Fruit fly (Drosophila melanogaster) whole organism, embryonic: ENCODE data around the gene Fancd2.

Experiments
- Atf3 ChIP-seq: fragments of 200-800 bp; sonication (Bioruptor generic); optimal IDR thresholded peaks from 3 replicates; lab custom pipeline; 2016; ENCODE audit warnings: missing biosample characterization, missing genetic modification characterization
- Awh ChIP-seq: fragments of 200-800 bp; sonication (Bioruptor generic); IDR thresholded peaks from 2 replicates; pipeline ENCODE4, ENCODE4 v1.3.6; 2022; ENCODE audit warnings: missing biosample characterization, missing genetic modification characterization
- CG12104 ChIP-seq: fragments of 200-800 bp; sonication (Bioruptor generic); optimal IDR thresholded peaks from 3 replicates; lab custom pipeline; 2016; ENCODE audit warnings: missing biosample characterization, missing genetic modification characterization
- CG12391 ChIP-seq: fragments of 200-800 bp; sonication (Bioruptor generic); optimal IDR thresholded peaks from 3 replicates; lab custom pipeline; 2018; ENCODE audit warnings: missing biosample characterization, mild to moderate bottlenecking, missing genetic modification characterization, moderate library complexity
- CG13775 ChIP-seq: fragments of 200-800 bp; sonication (Bioruptor generic); optimal IDR thresholded peaks from 3 replicates; lab custom pipeline; 2017; ENCODE audit warnings: missing biosample characterization, mild to moderate bottlenecking, missing genetic modification characterization
- CG14710 ChIP-seq: fragments of 200-800 bp; sonication (Bioruptor generic); optimal IDR thresholded peaks from 3 replicates; lab custom pipeline; 2019; ENCODE audit warnings: missing biosample characterization, mild to moderate bottlenecking, missing genetic modification characterization, moderate library complexity
- CG15269 ChIP-seq: fragments of 200-800 bp; sonication (Bioruptor generic); optimal IDR thresholded peaks from 2 replicates; lab custom pipeline; 2018; ENCODE audit warnings: missing biosample characterization, mild to moderate bottlenecking, missing genetic modification characterization, moderate library complexity
- CG18011 ChIP-seq: fragments of 200-800 bp; sonication (Bioruptor generic); optimal IDR thresholded peaks from 2 replicates; lab custom pipeline; 2017; ENCODE audit warnings: missing biosample characterization, missing genetic modification characterization, mild to moderate bottlenecking, moderate library complexity, missing genotype
- CG18599 ChIP-seq: fragments of 200-800 bp; sonication (Bioruptor generic); optimal IDR thresholded peaks from 3 replicates; lab custom pipeline; 2017; ENCODE audit warnings: missing biosample characterization, missing genetic modification characterization, mild to moderate bottlenecking, moderate library complexity, missing genetic modification reagents
- CG31365 ChIP-seq: fragments of 200-800 bp; sonication (Bioruptor generic); optimal IDR thresholded peaks from 2 replicates; lab custom pipeline; 2018; ENCODE audit warnings: missing biosample characterization, mild to moderate bottlenecking, missing genetic modification characterization
- CG4617 ChIP-seq: fragments of 200-800 bp; sonication (Bioruptor generic); optimal IDR thresholded peaks from 3 replicates; lab custom pipeline; 2016; ENCODE audit warnings: missing biosample characterization, missing genetic modification characterization, borderline replicate concordance
- CG6254 ChIP-seq: fragments of 200-800 bp; sonication (Bioruptor generic); optimal IDR thresholded peaks from 3 replicates; lab custom pipeline; 2017; ENCODE audit warnings: mild to moderate bottlenecking, missing biosample characterization, missing genetic modification reagents, missing genetic modification characterization
- CG7786 ChIP-seq: fragments of 200-800 bp; sonication (Bioruptor generic); optimal IDR thresholded peaks from 2 replicates; lab custom pipeline; 2016; ENCODE audit warnings: missing biosample characterization, missing genetic modification characterization
- CG8290 ChIP-seq, 3 experiments: fragments of 200-800 bp; sonication (Bioruptor generic); optimal IDR thresholded peaks; 2 replicates each; lab custom pipeline; 2016 to 2019; ENCODE audit warnings: missing biosample characterization in 3 of 3, missing genetic modification characterization in 3 of 3, mild to moderate bottlenecking in 2 of 3, moderate library complexity in 1 of 3
- D ChIP-seq, 2 experiments: fragments of 200-800 bp in 1 of 2; fragments of >200 bp in 1 of 2; sonication (Bioruptor generic) in 1 of 2; optimal IDR thresholded peaks; 2 replicates in 1 of 2; 3 replicates in 1 of 2; lab custom pipeline; 2017; ENCODE audit warnings: mild to moderate bottlenecking in 1 of 2, missing biosample characterization in 1 of 2, missing genetic modification characterization in 1 of 2, missing genetic modification reagents in 1 of 2
- Dbx ChIP-seq: fragments of 200-800 bp; sonication (Bioruptor generic); IDR thresholded peaks from 3 replicates; pipeline ENCODE4 v1.3.6; 2022; ENCODE audit warnings: missing biosample characterization, missing genetic modification characterization
- HLH54F ChIP-seq: fragments of 200-800 bp; sonication (Bioruptor generic); optimal IDR thresholded peaks from 3 replicates; lab custom pipeline; 2016; ENCODE audit warnings: missing biosample characterization, missing genetic modification characterization
- MESR4 ChIP-seq: fragments of 200-800 bp; sonication (Bioruptor generic); optimal IDR thresholded peaks from 2 replicates; lab custom pipeline; 2018; ENCODE audit warnings: missing biosample characterization, mild to moderate bottlenecking, missing genetic modification characterization, moderate library complexity
- MTF-1 ChIP-seq: fragments of 200-800 bp; sonication (Bioruptor generic); optimal IDR thresholded peaks from 2 replicates; lab custom pipeline; 2018; ENCODE audit warnings: missing biosample characterization, mild to moderate bottlenecking, missing genetic modification characterization, borderline replicate concordance
- Myb ChIP-seq: fragments of 200-800 bp; sonication (Bioruptor generic); optimal IDR thresholded peaks from 2 replicates; lab custom pipeline; 2016; ENCODE audit warnings: missing biosample characterization, missing genetic modification characterization
- Nf-YC ChIP-seq: fragments of 200-800 bp; optimal IDR thresholded peaks from 3 replicates; lab custom pipeline; 2019; ENCODE audit warnings: missing biosample characterization, mild to moderate bottlenecking, missing genetic modification characterization, moderate library complexity
- PHDP ChIP-seq: fragments of 200-800 bp; sonication (Bioruptor generic); optimal IDR thresholded peaks from 3 replicates; lab custom pipeline; 2018; ENCODE audit warnings: missing biosample characterization, mild to moderate bottlenecking, missing genetic modification characterization, moderate library complexity
- Pdp1 ChIP-seq, 2 experiments: fragments of 200-800 bp; sonication (Bioruptor generic); optimal IDR thresholded peaks; 3 replicates each; lab custom pipeline; 2016; ENCODE audit warnings: missing biosample characterization in 2 of 2, missing genetic modification characterization in 2 of 2, mild to moderate bottlenecking in 1 of 2, moderate library complexity in 1 of 2
- Rfx ChIP-seq: fragments of 200-800 bp; sonication (Bioruptor generic); IDR thresholded peaks from 2 replicates; pipeline ENCODE4 v1.3.6; 2022; ENCODE audit warnings: missing biosample characterization, missing genetic modification characterization
- Scr ChIP-seq: fragments of 200-800 bp; sonication (Bioruptor generic); IDR thresholded peaks from 2 replicates; pipeline ENCODE4 v1.3.6; 2022; ENCODE audit warnings: missing biosample characterization, missing genetic modification characterization; ENCODE audit not compliant: partially characterized antibody
- Sry-δ ChIP-seq: fragments of 200-800 bp; sonication (Bioruptor generic); optimal IDR thresholded peaks from 2 replicates; lab custom pipeline; 2016; ENCODE audit warnings: missing biosample characterization, missing genetic modification characterization
- Trl ChIP-seq, 3 experiments: fragments of >200 bp in 2 of 3; fragments of 200-800 bp in 1 of 3; sonication (Bioruptor generic) in 1 of 3; optimal IDR thresholded peaks; 2 replicates in 1 of 3; 3 replicates in 2 of 3; lab custom pipeline; 2016 to 2017; ENCODE audit warnings: missing biosample characterization in 1 of 3, missing genetic modification characterization in 1 of 3
- Xrp1 ChIP-seq: fragments of 200-800 bp; sonication (Bioruptor generic); IDR thresholded peaks from 2 replicates; pipeline ENCODE4 v1.3.6; 2022; ENCODE audit warnings: missing biosample characterization, missing genetic modification characterization
- abd-A ChIP-seq: fragments of 200-800 bp; sonication (Bioruptor generic); optimal IDR thresholded peaks from 3 replicates; lab custom pipeline; 2019; ENCODE audit warnings: missing biosample characterization, mild to moderate bottlenecking, missing genetic modification characterization, moderate library complexity
- btn ChIP-seq: fragments of 200-800 bp; sonication (Bioruptor generic); optimal IDR thresholded peaks from 2 replicates; lab custom pipeline; 2016; ENCODE audit warnings: missing biosample characterization, missing genetic modification characterization
- cad ChIP-seq: fragments of >200 bp; optimal IDR thresholded peaks from 2 replicates; lab custom pipeline; 2017; ENCODE audit warnings: missing biosample characterization, missing genetic modification characterization
- caup ChIP-seq: fragments of 200-800 bp; sonication (Bioruptor generic); optimal IDR thresholded peaks from 3 replicates; lab custom pipeline; 2017; ENCODE audit warnings: missing biosample characterization, mild to moderate bottlenecking, missing genetic modification characterization, moderate library complexity; ENCODE audit not compliant: severe bottlenecking
- crc ChIP-seq: fragments of 200-800 bp; sonication (Bioruptor generic); optimal IDR thresholded peaks from 2 replicates; lab custom pipeline; 2016; ENCODE audit warnings: missing biosample characterization, missing genetic modification characterization
- dan ChIP-seq: fragments of 200-800 bp; sonication (Bioruptor generic); IDR thresholded peaks from 2 replicates; pipeline ENCODE4 v1.3.6; 2022; ENCODE audit warnings: missing biosample characterization, missing genetic modification characterization
- dimm ChIP-seq: fragments of 200-800 bp; sonication (Bioruptor generic); IDR thresholded peaks from 2 replicates; pipeline ENCODE4 v1.3.6; 2022; ENCODE audit warnings: missing biosample characterization, missing genetic modification characterization
- disco-r ChIP-seq: fragments of 200-800 bp; sonication (Bioruptor generic); optimal IDR thresholded peaks from 2 replicates; lab custom pipeline; 2016; ENCODE audit warnings: missing biosample characterization, missing genetic modification characterization
- dm ChIP-seq: fragments of 200-800 bp; sonication (Bioruptor generic); optimal IDR thresholded peaks from 3 replicates; lab custom pipeline; 2016; ENCODE audit warnings: missing biosample characterization, missing genetic modification characterization
- dpn ChIP-seq, 2 experiments: fragments of 200-800 bp; sonication (Bioruptor generic); optimal IDR thresholded peaks; 3 replicates each; lab custom pipeline; 2016; ENCODE audit warnings: missing biosample characterization in 2 of 2, missing genetic modification characterization in 2 of 2
- fu2 ChIP-seq: fragments of 200-800 bp; sonication (Bioruptor generic); optimal IDR thresholded peaks from 2 replicates; lab custom pipeline; 2016; ENCODE audit warnings: missing biosample characterization, missing genetic modification characterization
- grn ChIP-seq: fragments of 200-800 bp; sonication (Bioruptor generic); optimal IDR thresholded peaks from 3 replicates; lab custom pipeline; 2017; ENCODE audit warnings: missing biosample characterization, missing genetic modification characterization
- kah ChIP-seq: fragments of 200-800 bp; sonication (Bioruptor generic); optimal IDR thresholded peaks from 2 replicates; lab custom pipeline; 2018; ENCODE audit warnings: missing biosample characterization, mild to moderate bottlenecking, missing genetic modification characterization
- lab ChIP-seq: fragments of 200-800 bp; sonication (Bioruptor generic); optimal IDR thresholded peaks from 3 replicates; lab custom pipeline; 2017; ENCODE audit warnings: missing biosample characterization, missing genetic modification characterization, mild to moderate bottlenecking, moderate library complexity, missing genetic modification reagents
- maf-S ChIP-seq: fragments of 200-800 bp; sonication (Bioruptor generic); optimal IDR thresholded peaks from 2 replicates; lab custom pipeline; 2016; ENCODE audit warnings: missing biosample characterization, missing genetic modification characterization
- schlank ChIP-seq: fragments of 200-800 bp; sonication (Bioruptor generic); optimal IDR thresholded peaks from 2 replicates; lab custom pipeline; 2018; ENCODE audit warnings: missing biosample characterization, mild to moderate bottlenecking, missing genetic modification characterization
- sna ChIP-seq: fragments of 200-800 bp; sonication (Bioruptor generic); IDR thresholded peaks from 2 replicates; pipeline ENCODE4 v1.3.6; 2022; ENCODE audit warnings: missing biosample characterization, missing genetic modification characterization; ENCODE audit not compliant: partially characterized antibody
- sob ChIP-seq: fragments of 200-800 bp; sonication (Bioruptor generic); IDR thresholded peaks from 2 replicates; pipeline ENCODE4 v1.3.6; 2022; ENCODE audit warnings: missing biosample characterization, missing genetic modification characterization
- zen ChIP-seq: fragments of 200-800 bp; sonication (Bioruptor generic); optimal IDR thresholded peaks from 3 replicates; lab custom pipeline; 2018; ENCODE audit warnings: missing biosample characterization, mild to moderate bottlenecking, missing genetic modification characterization, moderate library complexity

Gene Fancd2

dm6 chr3R:20830153-20830695 is 14.2 kb upstream of the Fancd2 start, which contains the start of gene Adss (continued):
- TF ChIP-seq schlank (tag; lab: Kevin White, UChicago) = no peak
- peak; percentile 39; the same call in 1 of the 2 replicates for TF ChIP-seq Scr
- peak; percentile 29 for TF ChIP-seq CG12391 (tag; lab: Kevin White, UChicago)
- TF ChIP-seq caup (GFP tag; lab: Kevin White, UChicago) = peak; percentile 46
- peak; percentile 75 for TF ChIP-seq dm (GFP tag; lab: Kevin White, UChicago)
- TF ChIP-seq dpn (GFP tag; optimal IDR thresholded peaks at IDR 0.05; lab: Kevin White, UChicago) = no peak
- peak; percentile 57 for TF ChIP-seq CG6254 (GFP tag; lab: Kevin White, UChicago)
- peak; percentile 9 for TF ChIP-seq disco-r (GFP tag; lab: Kevin White, UChicago)
- peak; percentile 59 for TF ChIP-seq Rfx
- TF ChIP-seq sob (GFP tag; lab: Robert Waterston, UW) = peak; percentile 56; the same call in 1 of the 2 replicates
- no peak for TF ChIP-seq CG18599 (GFP tag; lab: Kevin White, UChicago)
- no peak for TF ChIP-seq btn (GFP tag; lab: Kevin White, UChicago)
- no peak for TF ChIP-seq dan
- no peak for TF ChIP-seq CG12104
- peak; percentile 7 for TF ChIP-seq CG13775 (GFP tag; lab: Kevin White, UChicago)
- no peak for TF ChIP-seq CG18011 (GFP tag; lab: Kevin White, UChicago)
- no peak for TF ChIP-seq CG8290 (GFP tag; optimal IDR thresholded peaks at IDR 0.05; lab: Kevin White, UChicago)
- TF ChIP-seq CG8290 (tag; optimal IDR thresholded peaks at IDR 0.05; lab: Kevin White, UChicago) = peak in 1 of 2 experiments; percentile 85
- peak; percentile 45 for TF ChIP-seq CG7786
- TF ChIP-seq Pdp1 (GFP tag; optimal IDR thresholded peaks at IDR 0.05; lab: Kevin White, UChicago) = peak; percentile 7 to 29
- peak; percentile 63 for TF ChIP-seq MTF-1 (GFP tag; lab: Kevin White, UChicago)
- TF ChIP-seq sna (GFP tag; lab: Robert Waterston, UW) = peak; percentile 34; the same call in 1 of the 2 replicates
- peak; percentile 23 for TF ChIP-seq abd-A
- TF ChIP-seq PHDP (tag; lab: Kevin White, UChicago) = no peak
- peak; percentile 62 for TF ChIP-seq Myb (GFP tag; lab: Kevin White, UChicago)
- TF ChIP-seq CG15269 (tag; lab: Kevin White, UChicago) = no peak
- no peak for TF ChIP-seq cad (GFP tag; lab: Kevin White, UChicago)
- TF ChIP-seq MESR4 (GFP tag; lab: Kevin White, UChicago) = peak; percentile 71
- TF ChIP-seq D (optimal IDR thresholded peaks at IDR 0.05; lab: Kevin White, UChicago) = peak; percentile 62
- TF ChIP-seq D (GFP tag; optimal IDR thresholded peaks at IDR 0.05; lab: Kevin White, UChicago) = no peak
- TF ChIP-seq dimm (GFP tag; lab: Robert Waterston, UW) = no peak
- peak; percentile 63 for TF ChIP-seq lab (GFP tag; lab: Kevin White, UChicago)
- no peak for TF ChIP-seq Nf-YC
- TF ChIP-seq crc (GFP tag; lab: Kevin White, UChicago) = no peak
- no peak for TF ChIP-seq Xrp1 (GFP tag; lab: Robert Waterston, UW)
- TF ChIP-seq CG14710 (tag; lab: Kevin White, UChicago) = peak; percentile 21
- TF ChIP-seq Awh (GFP tag; lab: Robert Waterston, UW) = 0 out of 2 replicates have a peak, but pooled peaks have one; percentile 11
- TF ChIP-seq grn = peak; percentile 93
- TF ChIP-seq fu2 = no peak
- peak; percentile 21 for TF ChIP-seq CG4617
- no peak for TF ChIP-seq zen (tag; lab: Kevin White, UChicago)
- TF ChIP-seq CG31365 = no peak
- peak; percentile 12 for TF ChIP-seq Sry-δ (GFP tag; lab: Kevin White, UChicago)
- TF ChIP-seq Atf3 (GFP tag; lab: Kevin White, UChicago) = no peak
- peak; percentile 77; the same call in 2 of the 3 replicates for TF ChIP-seq Dbx (GFP tag; lab: Robert Waterston, UW)
- TF ChIP-seq kah (GFP tag; lab: Kevin White, UChicago) = peak; percentile 19
- peak; percentile 4 for TF ChIP-seq maf-S (GFP tag; lab: Kevin White, UChicago)
- no peak for TF ChIP-seq HLH54F (GFP tag; lab: Kevin White, UChicago)
- TF ChIP-seq Trl (optimal IDR thresholded peaks at IDR 0.05; lab: Kevin White, UChicago) = peak in 1 of 2 experiments; percentile 26
- peak; percentile 56 for TF ChIP-seq Trl (GFP tag; optimal IDR thresholded peaks at IDR 0.05; lab: Kevin White, UChicago)
